Worm (Caenorhabditis elegans) whole organism, young adult: Measurements from ENCODE around the gene sti-1.

Source experiments
- B0261.1 ChIP-seq: sonication (generic microtip); optimal IDR thresholded peaks from 2 replicates; lab custom pipeline; 2016; ENCODE audit warnings: mild to moderate bottlenecking, missing genetic modification characterization, moderate library complexity, missing compliant biosample characterization
- T07F8.4 ChIP-seq: sonication (generic microtip); optimal IDR thresholded peaks from 2 replicates; lab custom pipeline; 2016; ENCODE audit warnings: mild to moderate bottlenecking, missing genetic modification characterization, moderate library complexity, missing compliant biosample characterization
- ama-1 ChIP-seq, 3 experiments: fragments of 150-350 bp in 1 of 3; sonication (generic microtip) in 2 of 3; optimal IDR thresholded peaks; 2 replicates each; lab custom pipeline; 2014 to 2018; ENCODE audit warnings: missing biosample characterization in 2 of 3, missing genetic modification characterization in 2 of 3, missing genetic modification reagents in 2 of 3
- ceh-58 ChIP-seq: fragments of 200-800 bp; sonication (Bioruptor generic); IDR thresholded peaks from 2 replicates; pipeline ENCODE4 v1.3.6; 2022; ENCODE audit warnings: missing genetic modification characterization, missing compliant biosample characterization
- ceh-91 ChIP-seq: fragments of 200-800 bp; sonication (Bioruptor generic); IDR thresholded peaks from 2 replicates; pipeline ENCODE4 v1.3.6; 2022; ENCODE audit warnings: missing genetic modification reagents, missing genetic modification characterization, missing compliant biosample characterization
- dpl-1 ChIP-seq: fragments of 150-350 bp; optimal IDR thresholded peaks from 2 replicates; lab custom pipeline; 2014; ENCODE audit warnings: missing biosample characterization, missing genetic modification reagents, missing genetic modification characterization
- lin-35 ChIP-seq, 3 experiments: fragments of 150-350 bp in 2 of 3; sonication (generic microtip) in 1 of 3; optimal IDR thresholded peaks; 2 replicates each; lab custom pipeline; 2014 to 2018; ENCODE audit warnings: missing biosample characterization in 3 of 3, missing genetic modification characterization in 3 of 3, missing genetic modification reagents in 3 of 3
- ztf-22 ChIP-seq: fragments of 200-800 bp; sonication (Bioruptor generic); optimal IDR thresholded peaks from 2 replicates; lab custom pipeline; 2018; ENCODE audit warnings: mild to moderate bottlenecking, missing genetic modification characterization, moderate library complexity, missing compliant biosample characterization

- no peak for TF ChIP-seq ceh-58 (GFP tag; lab: Robert Waterston, UW)
- TF ChIP-seq lin-35 (GFP tag; optimal IDR thresholded peaks at IDR 0.05; lab: Kevin White, UChicago) = no peak
- TF ChIP-seq ztf-22 (GFP tag; lab: Kevin White, UChicago) = no peak
- TF ChIP-seq ceh-91 (GFP tag; lab: Robert Waterston, UW) = no peak
- no peak for TF ChIP-seq dpl-1
- no peak for TF ChIP-seq T07F8.4 (tag; lab: Kevin White, UChicago)
- TF ChIP-seq B0261.1 = no peak
- TF ChIP-seq ama-1 (optimal IDR thresholded peaks at IDR 0.05; lab: Kevin White, UChicago) = no peak
- no peak for TF ChIP-seq ama-1 (GFP tag; optimal IDR thresholded peaks at IDR 0.05; lab: Kevin White, UChicago)
Measured at ce11 chrV:804485-804884, 31.2 kb downstream of the sti-1 start, which contains the start of gene nhr-270.
